Worm (Caenorhabditis elegans) whole organism, L1 larva: ENCODE data around the gene cah-5.

Experiments used
- F16B12.6 ChIP-seq: fragments of 150-350 bp; optimal IDR thresholded peaks from 2 replicates; lab custom pipeline; 2014; ENCODE audit warnings: missing biosample characterization, missing genetic modification characterization
- aha-1 ChIP-seq: fragments of 150-350 bp; optimal IDR thresholded peaks from 2 replicates; lab custom pipeline; 2014; ENCODE audit warnings: missing biosample characterization, missing genetic modification characterization
- aly-2 ChIP-seq: fragments of 150-350 bp; optimal IDR thresholded peaks from 2 replicates; lab custom pipeline; 2014; ENCODE audit warnings: missing biosample characterization, missing genetic modification characterization
- ama-1 ChIP-seq: fragments of 150-350 bp; optimal IDR thresholded peaks from 2 replicates; lab custom pipeline; 2014
- ceh-8 ChIP-seq: fragments of 200-800 bp; sonication (Bioruptor generic); optimal IDR thresholded peaks from 2 replicates; lab custom pipeline; 2018; ENCODE audit warnings: mild to moderate bottlenecking, missing genetic modification characterization, moderate library complexity, missing compliant biosample characterization
- ceh-88 ChIP-seq: fragments of 200-800 bp; sonication (Bioruptor generic); IDR thresholded peaks from 2 replicates; pipeline ENCODE4 v1.3.6; 2022; ENCODE audit warnings: missing genetic modification characterization, missing compliant biosample characterization
- ces-1 ChIP-seq: fragments of 150-350 bp; optimal IDR thresholded peaks from 2 replicates; lab custom pipeline; 2014; ENCODE audit warnings: missing biosample characterization, missing genetic modification reagents, missing genetic modification characterization
- dpl-1 ChIP-seq, 3 experiments: fragments of 150-350 bp in 2 of 3; sonication (generic microtip) in 1 of 3; optimal IDR thresholded peaks; 2 replicates each; lab custom pipeline; 2014 to 2017; ENCODE audit warnings: missing biosample characterization in 3 of 3, missing genetic modification characterization in 3 of 3, missing genetic modification reagents in 3 of 3
- dsc-1 ChIP-seq: sonication (generic microtip); optimal IDR thresholded peaks from 2 replicates; lab custom pipeline; 2016; ENCODE audit warnings: mild to moderate bottlenecking, missing genetic modification characterization, missing compliant biosample characterization
- efl-1 ChIP-seq, 4 experiments: fragments of 150-350 bp; optimal IDR thresholded peaks in 3 of 4; peaks in 1 of 4; 1 replicate in 1 of 4; 2 replicates in 3 of 4; lab custom pipeline; 2014; ENCODE audit warnings: missing biosample characterization in 2 of 4, missing genetic modification characterization in 2 of 4, missing genetic modification reagents in 2 of 4
- egl-13 ChIP-seq: sonication (generic microtip); optimal IDR thresholded peaks from 2 replicates; lab custom pipeline; 2016; ENCODE audit warnings: missing genotype, missing genetic modification reagents, missing genetic modification characterization, missing compliant biosample characterization
- egl-27 ChIP-seq, 2 experiments: fragments of 150-350 bp in 1 of 2; sonication (generic microtip); optimal IDR thresholded peaks; 3 replicates each; lab custom pipeline; 2017 to 2018; ENCODE audit warnings: missing biosample characterization in 2 of 2, missing genetic modification characterization in 2 of 2, missing genetic modification reagents in 2 of 2
- elt-2 ChIP-seq: sonication (generic microtip); optimal IDR thresholded peaks from 2 replicates; lab custom pipeline; 2016; ENCODE audit warnings: missing genetic modification characterization, mild to moderate bottlenecking, inconsistent platforms, missing compliant biosample characterization, missing genetic modification reagents
- fkh-10 ChIP-seq: sonication (generic microtip); optimal IDR thresholded peaks from 2 replicates; lab custom pipeline; 2017; ENCODE audit warnings: missing biosample characterization, missing genetic modification reagents, missing genetic modification characterization
- fkh-4 ChIP-seq: sonication (generic microtip); optimal IDR thresholded peaks from 2 replicates; lab custom pipeline; 2016; ENCODE audit warnings: missing compliant biosample characterization, missing genetic modification characterization, borderline replicate concordance
- fkh-8 ChIP-seq: sonication (generic microtip); optimal IDR thresholded peaks from 2 replicates; lab custom pipeline; 2016; ENCODE audit warnings: mild to moderate bottlenecking, missing genetic modification characterization, missing compliant biosample characterization
- fos-1 ChIP-seq: fragments of 150-350 bp; optimal IDR thresholded peaks from 2 replicates; lab custom pipeline; 2014; ENCODE audit warnings: missing biosample characterization, missing genetic modification characterization
- grh-1 ChIP-seq: fragments of 200-800 bp; sonication (Bioruptor generic); IDR thresholded peaks from 2 replicates; pipeline ENCODE4 v1.3.6; 2022; ENCODE audit warnings: missing genetic modification reagents, missing genetic modification characterization, missing compliant biosample characterization
- hlh-17 ChIP-seq: fragments of 200-800 bp; sonication (Bioruptor generic); optimal IDR thresholded peaks from 2 replicates; lab custom pipeline; 2018; ENCODE audit warnings: missing genetic modification characterization, mild to moderate bottlenecking, missing compliant biosample characterization, moderate library complexity, borderline replicate concordance
- hpl-2 ChIP-seq: fragments of 150-350 bp; optimal IDR thresholded peaks from 2 replicates; lab custom pipeline; 2014; ENCODE audit warnings: missing biosample characterization, missing genetic modification reagents, missing genetic modification characterization
- irx-1 ChIP-seq: sonication (generic microtip); optimal IDR thresholded peaks from 2 replicates; lab custom pipeline; 2016; ENCODE audit warnings: missing genetic modification characterization, missing compliant biosample characterization
- isw-1 ChIP-seq: fragments of 200-800 bp; sonication (Bioruptor generic); IDR thresholded peaks from 2 replicates; pipeline ENCODE4 v1.3.6; 2022; ENCODE audit warnings: missing genetic modification characterization, missing compliant biosample characterization
- jun-1 ChIP-seq: fragments of 150-350 bp; optimal IDR thresholded peaks from 2 replicates; lab custom pipeline; 2014; ENCODE audit warnings: missing biosample characterization, missing genetic modification reagents, missing genetic modification characterization
- lin-15B ChIP-seq: fragments of 150-350 bp; sonication (generic microtip); optimal IDR thresholded peaks from 3 replicates; lab custom pipeline; 2014; ENCODE audit warnings: missing biosample characterization, missing genetic modification characterization
- lin-39 ChIP-seq: fragments of 150-350 bp; optimal IDR thresholded peaks from 2 replicates; lab custom pipeline; 2014; ENCODE audit warnings: missing biosample characterization, missing genetic modification reagents, missing genetic modification characterization
- lsy-2 ChIP-seq, 2 experiments: fragments of 150-350 bp; optimal IDR thresholded peaks; 2 replicates each; lab custom pipeline; 2014; ENCODE audit warnings: missing biosample characterization in 2 of 2, missing genetic modification characterization in 2 of 2
- mab-9 ChIP-seq: fragments of 200-800 bp; sonication (Bioruptor generic); IDR thresholded peaks from 2 replicates; pipeline ENCODE4 v1.3.6; 2022; ENCODE audit warnings: missing genetic modification reagents, missing genetic modification characterization, missing compliant biosample characterization
- mdl-1 ChIP-seq, 2 experiments: fragments of 150-350 bp; optimal IDR thresholded peaks; 2 replicates each; lab custom pipeline; 2014 to 2017; ENCODE audit warnings: missing biosample characterization in 2 of 2, missing genetic modification characterization in 2 of 2, inconsistent platforms in 1 of 2
- mef-2 ChIP-seq: fragments of 150-350 bp; optimal IDR thresholded peaks from 2 replicates; lab custom pipeline; 2014; ENCODE audit warnings: missing biosample characterization, missing genetic modification characterization
- mep-1 ChIP-seq: fragments of 150-350 bp; optimal IDR thresholded peaks from 2 replicates; lab custom pipeline; 2014; ENCODE audit warnings: missing biosample characterization, missing genetic modification characterization
- nhr-11 ChIP-seq: fragments of 150-350 bp; optimal IDR thresholded peaks from 2 replicates; lab custom pipeline; 2014; ENCODE audit warnings: missing biosample characterization, missing genetic modification characterization
- nhr-19 ChIP-seq: fragments of 200-800 bp; sonication (Bioruptor generic); conservative IDR thresholded peaks from 2 replicates; pipeline ENCODE4 v1.3.6; 2022; ENCODE audit warnings: missing genetic modification characterization, missing compliant biosample characterization
- nhr-20 ChIP-seq: sonication (generic microtip); optimal IDR thresholded peaks from 2 replicates; lab custom pipeline; 2016; ENCODE audit warnings: mild to moderate bottlenecking, missing genetic modification characterization, missing compliant biosample characterization
- nhr-237 ChIP-seq: fragments of 150-350 bp; optimal IDR thresholded peaks from 2 replicates; lab custom pipeline; 2014; ENCODE audit warnings: missing biosample characterization, missing genetic modification characterization
- nhr-47 ChIP-seq: sonication (generic microtip); optimal IDR thresholded peaks from 2 replicates; lab custom pipeline; 2016; ENCODE audit warnings: mild to moderate bottlenecking, missing genetic modification characterization, moderate library complexity, missing compliant biosample characterization
- nhr-71 ChIP-seq: sonication (generic microtip); optimal IDR thresholded peaks from 2 replicates; lab custom pipeline; 2016; ENCODE audit warnings: mild to moderate bottlenecking, missing genetic modification characterization, moderate library complexity, missing compliant biosample characterization
- nhr-76 ChIP-seq: sonication (generic microtip); optimal IDR thresholded peaks from 2 replicates; lab custom pipeline; 2017; ENCODE audit warnings: missing biosample characterization, missing genetic modification characterization
- nhr-77 ChIP-seq: fragments of 150-350 bp; optimal IDR thresholded peaks from 2 replicates; lab custom pipeline; 2014; ENCODE audit warnings: missing biosample characterization, missing genetic modification characterization
- nhr-90 ChIP-seq: sonication (generic microtip); optimal IDR thresholded peaks from 2 replicates; lab custom pipeline; 2016; ENCODE audit warnings: mild to moderate bottlenecking, missing genetic modification characterization, missing compliant biosample characterization; ENCODE audit not compliant: poor library complexity
- pax-3 ChIP-seq: fragments of 200-800 bp; sonication (Bioruptor generic); optimal IDR thresholded peaks from 2 replicates; lab custom pipeline; 2018; ENCODE audit warnings: mild to moderate bottlenecking, missing genetic modification characterization, moderate library complexity, missing compliant biosample characterization
- pqm-1 ChIP-seq: sonication (generic microtip); optimal IDR thresholded peaks from 3 replicates; lab custom pipeline; 2017; ENCODE audit warnings: missing biosample characterization, missing genetic modification characterization
- rnt-1 ChIP-seq: sonication (generic microtip); optimal IDR thresholded peaks from 2 replicates; lab custom pipeline; 2016; ENCODE audit warnings: mild to moderate bottlenecking, missing genetic modification characterization, moderate library complexity, missing compliant biosample characterization
- snpc-4 ChIP-seq: fragments of 150-350 bp; optimal IDR thresholded peaks from 2 replicates; lab custom pipeline; 2014; ENCODE audit warnings: missing biosample characterization, missing genetic modification characterization
- sup-37 ChIP-seq: fragments of 200-800 bp; sonication (Bioruptor generic); optimal IDR thresholded peaks from 2 replicates; lab custom pipeline; 2018; ENCODE audit warnings: mild to moderate bottlenecking, missing genetic modification characterization, missing compliant biosample characterization
- unc-62 ChIP-seq: fragments of 150-350 bp; optimal IDR thresholded peaks from 2 replicates; lab custom pipeline; 2014; ENCODE audit warnings: missing biosample characterization, missing genetic modification reagents, missing genetic modification characterization
- unc-86 ChIP-seq: sonication (generic microtip); optimal IDR thresholded peaks from 2 replicates; lab custom pipeline; 2016; ENCODE audit warnings: missing genetic modification characterization, missing compliant biosample characterization
- unc-98 ChIP-seq: fragments of 200-800 bp; sonication (Bioruptor generic); IDR thresholded peaks from 2 replicates; pipeline ENCODE4 v1.3.6; 2022; ENCODE audit warnings: missing genetic modification characterization, missing compliant biosample characterization
- vab-15 ChIP-seq: sonication (generic microtip); optimal IDR thresholded peaks from 2 replicates; lab custom pipeline; 2017; ENCODE audit warnings: missing genotype, mild to moderate bottlenecking, missing genetic modification characterization, missing compliant biosample characterization
- xbp-1 ChIP-seq: sonication (generic microtip); optimal IDR thresholded peaks from 2 replicates; lab custom pipeline; 2016; ENCODE audit warnings: missing genetic modification characterization, missing compliant biosample characterization
- zag-1 ChIP-seq: fragments of 150-350 bp; optimal IDR thresholded peaks from 2 replicates; lab custom pipeline; 2014; ENCODE audit warnings: missing biosample characterization, missing genetic modification characterization
- zip-4 ChIP-seq: fragments of 200-800 bp; sonication (Bioruptor generic); optimal IDR thresholded peaks from 2 replicates; lab custom pipeline; 2018; ENCODE audit warnings: mild to moderate bottlenecking, missing genetic modification characterization, moderate library complexity, missing compliant biosample characterization
- ztf-11 ChIP-seq, 2 experiments: sonication (generic microtip); optimal IDR thresholded peaks; 2 replicates each; lab custom pipeline; 2016 to 2017; ENCODE audit warnings: missing genetic modification characterization in 2 of 2, missing biosample characterization in 1 of 2, missing compliant biosample characterization in 1 of 2

Gene cah-5

ce11 chrX:7068400-7068799 is 48.6 kb downstream of the cah-5 start, which contains the start of gene pdi-6:
pdi-6 (minus strand) TSS chrX:7068563.
- TF ChIP-seq lin-15B (tag; lab: Kevin White, UChicago) (peak; percentile 94), elt-2 (tag; lab: Kevin White, UChicago) (peak; percentile 81), nhr-71 (tag; lab: Kevin White, UChicago) (peak; percentile 94), F16B12.6 (tag; lab: Kevin White, UChicago) (peak; percentile 64), efl-1 (optimal IDR thresholded peaks at IDR 0.05; lab: Kevin White, UChicago) (peak; percentile 76 to 78), efl-1 (GFP tag; optimal IDR thresholded peaks at IDR 0.05 in 1 of 2; lab: Kevin White, UChicago) (peak; percentile 65 to 97), pqm-1 (tag; lab: Kevin White, UChicago) (peak; percentile 5), ztf-11 (tag; optimal IDR thresholded peaks at IDR 0.05; lab: Kevin White, UChicago) (peak in 1 of 2 experiments; percentile 81), nhr-237 (tag; lab: Kevin White, UChicago) (peak; percentile 70), rnt-1 (tag; lab: Kevin White, UChicago) (peak; percentile 96), irx-1 (tag; lab: Kevin White, UChicago) (peak; percentile 74), sup-37 (GFP tag; lab: Kevin White, UChicago) (peak; percentile 39), ces-1 (no peak), nhr-47 (tag; lab: Kevin White, UChicago) (peak; percentile 88), fos-1 (tag; lab: Kevin White, UChicago) (peak; percentile 55), nhr-90 (tag; lab: Kevin White, UChicago) (peak; percentile 92), ceh-8 (GFP tag; lab: Kevin White, UChicago) (no peak), mep-1 (tag; lab: Kevin White, UChicago) (peak; percentile 91), vab-15 (tag; lab: Kevin White, UChicago) (peak; percentile 66), jun-1 (tag; lab: Kevin White, UChicago) (peak; percentile 89), nhr-19 (GFP tag; lab: Robert Waterston, UW) (peak; percentile 90), dpl-1 (GFP tag; optimal IDR thresholded peaks at IDR 0.05; lab: Kevin White, UChicago) (peak; percentile 67 to 78 (median 76)), egl-27 (tag; optimal IDR thresholded peaks at IDR 0.05; lab: Kevin White, UChicago) (peak in 1 of 2 experiments; percentile 75), isw-1 (GFP tag; lab: Robert Waterston, UW) (peak; percentile 81), hlh-17 (GFP tag; lab: Kevin White, UChicago) (no peak), aha-1 (tag; lab: Kevin White, UChicago) (peak; percentile 15), pax-3 (peak; percentile 81), mef-2 (tag; lab: Kevin White, UChicago) (peak; percentile 15), snpc-4 (tag; lab: Kevin White, UChicago) (peak; percentile 70), fkh-8 (tag; lab: Kevin White, UChicago) (peak; percentile 78), dsc-1 (tag; lab: Kevin White, UChicago) (no peak), ama-1 (lab: Kevin White, UChicago) (no peak), aly-2 (tag; lab: Kevin White, UChicago) (no peak), unc-62 (GFP tag; lab: Kevin White, UChicago) (no peak), grh-1 (GFP tag; lab: Robert Waterston, UW) (peak; percentile 89), mdl-1 (tag; optimal IDR thresholded peaks at IDR 0.05; lab: Kevin White, UChicago) (peak in 1 of 2 experiments; percentile 91), fkh-4 (peak; percentile 38), zip-4 (peak; percentile 81), lsy-2 (tag; optimal IDR thresholded peaks at IDR 0.05; lab: Kevin White, UChicago) (peak; percentile 83 to 89), nhr-11 (peak; percentile 63), fkh-10 (GFP tag; lab: Kevin White, UChicago) (peak; percentile 13), zag-1 (tag; lab: Kevin White, UChicago) (no peak), unc-98 (GFP tag; lab: Robert Waterston, UW) (peak; percentile 60), ceh-88 (GFP tag; lab: Robert Waterston, UW) (peak; percentile 84; the same call in 1 of the 2 replicates), hpl-2 (GFP tag; lab: Kevin White, UChicago) (peak; percentile 53), unc-86 (tag; lab: Kevin White, UChicago) (peak; percentile 54), egl-13 (peak; percentile 78), mab-9 (GFP tag; lab: Robert Waterston, UW) (peak; percentile 65), nhr-77 (tag; lab: Kevin White, UChicago) (peak; percentile 85), lin-39 (peak; percentile 57), xbp-1 (tag; lab: Kevin White, UChicago) (peak; percentile 100), nhr-76 (peak; percentile 74), nhr-20 (tag; lab: Kevin White, UChicago) (peak; percentile 90)
